Worm (Caenorhabditis elegans) whole organism, L4 larva: ENCODE data around the gene ZC443.4.

Experiments
- F49E8.2 ChIP-seq: sonication (generic microtip); optimal IDR thresholded peaks from 2 replicates; lab custom pipeline; 2016; ENCODE audit warnings: missing compliant biosample characterization, mild to moderate bottlenecking, missing genetic modification characterization, borderline replicate concordance
- R02D3.7 ChIP-seq: fragments of 150-350 bp; sonication (generic microtip); optimal IDR thresholded peaks from 3 replicates; lab custom pipeline; 2014; ENCODE audit warnings: missing biosample characterization, missing genetic modification characterization
- T20F7.1 ChIP-seq: fragments of 200-800 bp; sonication (Bioruptor generic); optimal IDR thresholded peaks from 2 replicates; lab custom pipeline; 2018; ENCODE audit warnings: mild to moderate bottlenecking, missing genetic modification characterization, missing compliant biosample characterization
- Y48G9A.11 ChIP-seq: fragments of 200-800 bp; sonication (Bioruptor generic); IDR thresholded peaks from 2 replicates; pipeline ENCODE4 v1.3.6; 2022; ENCODE audit warnings: missing genetic modification reagents, missing genetic modification characterization, missing compliant biosample characterization
- aha-1 ChIP-seq: fragments of 150-350 bp; peaks from one replicate; lab custom pipeline; 2014; ENCODE audit warnings: missing biosample characterization, missing genetic modification characterization
- arid-1 ChIP-seq: fragments of 200-800 bp; sonication (Bioruptor generic); conservative IDR thresholded peaks from 2 replicates; pipeline ENCODE4 v1.3.6; 2022; ENCODE audit warnings: missing genetic modification reagents, missing genetic modification characterization, missing compliant biosample characterization
- ceh-28 ChIP-seq: fragments of 150-350 bp; optimal IDR thresholded peaks from 2 replicates; lab custom pipeline; 2014; ENCODE audit warnings: missing biosample characterization, missing genetic modification reagents, missing genetic modification characterization
- ceh-32 ChIP-seq: sonication (generic microtip); optimal IDR thresholded peaks from 2 replicates; lab custom pipeline; 2016; ENCODE audit warnings: mild to moderate bottlenecking, missing genetic modification characterization, missing compliant biosample characterization; ENCODE audit not compliant: poor library complexity
- ceh-62 ChIP-seq: sonication (generic microtip); optimal IDR thresholded peaks from 2 replicates; lab custom pipeline; 2017; ENCODE audit warnings: missing biosample characterization, missing genetic modification characterization
- ceh-82 ChIP-seq: sonication (generic microtip); optimal IDR thresholded peaks from 2 replicates; lab custom pipeline; 2017; ENCODE audit warnings: missing biosample characterization, missing genetic modification characterization
- ces-1 ChIP-seq: fragments of 150-350 bp; sonication (generic microtip); optimal IDR thresholded peaks from 4 replicates; lab custom pipeline; 2014; ENCODE audit warnings: missing biosample characterization, missing genetic modification reagents, missing genetic modification characterization
- daf-12 ChIP-seq: fragments of 150-350 bp; optimal IDR thresholded peaks from 2 replicates; lab custom pipeline; 2014; ENCODE audit warnings: missing biosample characterization, missing genetic modification reagents, missing genetic modification characterization
- daf-16 ChIP-seq, 3 experiments: sonication (generic microtip); optimal IDR thresholded peaks; 2 replicates each; lab custom pipeline; 2016 to 2017; ENCODE audit warnings: missing genetic modification characterization in 3 of 3, missing genetic modification reagents in 3 of 3, mild to moderate bottlenecking in 2 of 3, missing compliant biosample characterization in 2 of 3, missing biosample characterization in 1 of 3, moderate library complexity in 1 of 3
- dmd-6 ChIP-seq: fragments of 200-800 bp; sonication (Bioruptor generic); IDR thresholded peaks from 2 replicates; pipeline ENCODE4 v1.3.6; 2022; ENCODE audit warnings: missing genetic modification reagents, missing genetic modification characterization, missing compliant biosample characterization
- dmd-9 ChIP-seq: fragments of 200-800 bp; sonication (Bioruptor generic); IDR thresholded peaks from 2 replicates; pipeline ENCODE4 v1.3.6; 2022; ENCODE audit warnings: missing genetic modification reagents, missing genetic modification characterization, missing compliant biosample characterization
- dve-1 ChIP-seq: sonication (generic microtip); optimal IDR thresholded peaks from 2 replicates; lab custom pipeline; 2017; ENCODE audit warnings: antibody characterized with exemption, mild to moderate bottlenecking, missing genetic modification characterization, missing compliant biosample characterization; ENCODE audit not compliant: insufficient read depth
- egl-43 ChIP-seq: fragments of 200-800 bp; sonication (Bioruptor generic); IDR thresholded peaks from 2 replicates; pipeline ENCODE4 v1.3.6; 2022; ENCODE audit warnings: missing genetic modification reagents, missing genetic modification characterization, missing compliant biosample characterization
- gei-8 ChIP-seq: fragments of 200-800 bp; sonication (Bioruptor generic); optimal IDR thresholded peaks from 2 replicates; lab custom pipeline; 2018; ENCODE audit warnings: mild to moderate bottlenecking, missing genetic modification characterization, missing compliant biosample characterization
- hif-1 ChIP-seq, 2 experiments: sonication (generic microtip); optimal IDR thresholded peaks; 2 replicates each; lab custom pipeline; 2016 to 2017; ENCODE audit warnings: missing compliant biosample characterization in 2 of 2, missing genetic modification characterization in 2 of 2, missing genetic modification reagents in 2 of 2, missing genotype in 2 of 2, mild to moderate bottlenecking in 1 of 2
- hlh-11 ChIP-seq: fragments of 200-800 bp; sonication (Bioruptor generic); optimal IDR thresholded peaks from 2 replicates; lab custom pipeline; 2018; ENCODE audit warnings: mild to moderate bottlenecking, missing genetic modification characterization, missing compliant biosample characterization
- hlh-30 ChIP-seq: sonication (generic microtip); optimal IDR thresholded peaks from 2 replicates; lab custom pipeline; 2017; ENCODE audit warnings: antibody characterized with exemption, mild to moderate bottlenecking, missing genetic modification characterization, missing compliant biosample characterization; ENCODE audit not compliant: insufficient read depth
- hmg-1.1 ChIP-seq: fragments of 200-800 bp; sonication (Bioruptor generic); IDR thresholded peaks from 2 replicates; pipeline ENCODE4 v1.3.6; 2022; ENCODE audit warnings: missing genetic modification reagents, missing genetic modification characterization, missing compliant biosample characterization
- jun-1 ChIP-seq: fragments of 150-350 bp; optimal IDR thresholded peaks from 2 replicates; lab custom pipeline; 2014; ENCODE audit warnings: missing biosample characterization, missing genetic modification reagents, missing genetic modification characterization
- lim-7 ChIP-seq: fragments of 200-800 bp; sonication (Bioruptor generic); IDR thresholded peaks from 2 replicates; pipeline ENCODE4 v1.3.6; 2022; ENCODE audit warnings: missing genetic modification characterization, missing compliant biosample characterization
- lin-15B ChIP-seq: fragments of 150-350 bp; sonication (generic microtip); optimal IDR thresholded peaks from 3 replicates; lab custom pipeline; 2014; ENCODE audit warnings: missing biosample characterization, missing genetic modification characterization
- lsy-2 ChIP-seq, 2 experiments: fragments of 150-350 bp in 1 of 2; sonication (generic microtip) in 1 of 2; optimal IDR thresholded peaks; 2 replicates each; lab custom pipeline; 2014 to 2017; ENCODE audit warnings: missing biosample characterization in 2 of 2, missing genetic modification characterization in 2 of 2
- mdl-1 ChIP-seq, 2 experiments: fragments of 150-350 bp in 1 of 2; sonication (generic microtip) in 1 of 2; optimal IDR thresholded peaks; 2 replicates each; lab custom pipeline; 2014 to 2017; ENCODE audit warnings: missing biosample characterization in 2 of 2, missing genetic modification characterization in 2 of 2
- mep-1 ChIP-seq: fragments of 150-350 bp; sonication (generic microtip); optimal IDR thresholded peaks from 3 replicates; lab custom pipeline; 2014; ENCODE audit warnings: missing biosample characterization, missing genetic modification characterization
- mes-2 ChIP-seq: sonication (generic microtip); optimal IDR thresholded peaks from 2 replicates; lab custom pipeline; 2016; ENCODE audit warnings: missing genotype, mild to moderate bottlenecking, missing genetic modification characterization, missing compliant biosample characterization; ENCODE audit not compliant: poor library complexity, severe bottlenecking
- mxl-2 ChIP-seq: fragments of 200-800 bp; sonication (Bioruptor generic); conservative IDR thresholded peaks from 2 replicates; pipeline ENCODE4 v1.3.6; 2022; ENCODE audit warnings: missing genetic modification reagents, missing genetic modification characterization, missing compliant biosample characterization
- mxl-3 ChIP-seq: fragments of 200-800 bp; sonication (Bioruptor generic); optimal IDR thresholded peaks from 2 replicates; lab custom pipeline; 2018; ENCODE audit warnings: mild to moderate bottlenecking, missing genetic modification characterization, missing compliant biosample characterization
- nhr-28 ChIP-seq: fragments of 150-350 bp; optimal IDR thresholded peaks from 2 replicates; lab custom pipeline; 2014; ENCODE audit warnings: missing biosample characterization, missing genetic modification characterization
- nhr-41 ChIP-seq: fragments of 200-800 bp; sonication (Bioruptor generic); IDR thresholded peaks from 2 replicates; pipeline ENCODE4 v1.3.6; 2022; ENCODE audit warnings: missing genetic modification reagents, missing genetic modification characterization, missing compliant biosample characterization
- nhr-48 ChIP-seq: sonication (generic microtip); optimal IDR thresholded peaks from 2 replicates; lab custom pipeline; 2016; ENCODE audit warnings: mild to moderate bottlenecking, missing genetic modification characterization, missing compliant biosample characterization
- nhr-6 ChIP-seq: fragments of 150-350 bp; optimal IDR thresholded peaks from 2 replicates; lab custom pipeline; 2014; ENCODE audit warnings: missing biosample characterization, missing genetic modification characterization
- php-3 ChIP-seq: fragments of 200-800 bp; sonication (Bioruptor generic); IDR thresholded peaks from 2 replicates; pipeline ENCODE4 v1.3.6; 2022; ENCODE audit warnings: missing genetic modification reagents, missing genetic modification characterization, missing compliant biosample characterization
- pqm-1 ChIP-seq: sonication (generic microtip); optimal IDR thresholded peaks from 2 replicates; lab custom pipeline; 2017; ENCODE audit warnings: missing biosample characterization, missing genetic modification characterization
- sdz-12 ChIP-seq: fragments of 200-800 bp; sonication (Bioruptor generic); optimal IDR thresholded peaks from 2 replicates; lab custom pipeline; 2018; ENCODE audit warnings: mild to moderate bottlenecking, missing genetic modification characterization, missing compliant biosample characterization
- snpc-1.2 ChIP-seq: fragments of 200-800 bp; sonication (Bioruptor generic); IDR thresholded peaks from 2 replicates; pipeline ENCODE4 v1.3.6; 2022; ENCODE audit warnings: missing genetic modification reagents, missing genetic modification characterization, missing compliant biosample characterization
- snpc-4 ChIP-seq: fragments of 150-350 bp; optimal IDR thresholded peaks from 2 replicates; lab custom pipeline; 2014; ENCODE audit warnings: missing biosample characterization, missing genetic modification characterization
- tag-97 ChIP-seq: fragments of 200-800 bp; sonication (Bioruptor generic); IDR thresholded peaks from 2 replicates; pipeline ENCODE4 v1.3.6; 2022; ENCODE audit warnings: missing genetic modification characterization, missing compliant biosample characterization
- unc-62 ChIP-seq, 3 experiments: fragments of 150-350 bp in 1 of 3; sonication (generic microtip); optimal IDR thresholded peaks in 2 of 3; peaks in 1 of 3; 1 replicate in 1 of 3; 2 replicates in 2 of 3; lab custom pipeline; 2014 to 2017; ENCODE audit warnings: missing biosample characterization in 3 of 3, missing genetic modification characterization in 3 of 3, missing genetic modification reagents in 3 of 3, missing genotype in 1 of 3
- zag-1 ChIP-seq: fragments of 150-350 bp; optimal IDR thresholded peaks from 2 replicates; lab custom pipeline; 2014; ENCODE audit warnings: missing biosample characterization, missing genetic modification characterization
- zfp-2 ChIP-seq: sonication (generic microtip); optimal IDR thresholded peaks from 2 replicates; lab custom pipeline; 2016; ENCODE audit warnings: mild to moderate bottlenecking, missing genetic modification characterization, missing compliant biosample characterization
- zip-11 ChIP-seq: fragments of 200-800 bp; sonication (Bioruptor generic); IDR thresholded peaks from 2 replicates; pipeline ENCODE4 v1.3.6; 2022; ENCODE audit warnings: missing genetic modification characterization, missing compliant biosample characterization
- zip-2 ChIP-seq: fragments of 150-350 bp; optimal IDR thresholded peaks from 2 replicates; lab custom pipeline; 2014; ENCODE audit warnings: missing biosample characterization, missing genetic modification characterization
- ztf-7 ChIP-seq: fragments of 150-350 bp; optimal IDR thresholded peaks from 2 replicates; lab custom pipeline; 2014; ENCODE audit warnings: missing biosample characterization, missing genetic modification characterization

The ZC443.4 gene

ce11 chrV:12852355-12852754 lies 32.7 kb upstream of the ZC443.4 start:
- TF ChIP-seq snpc-4 (tag; lab: Kevin White, UChicago) (no peak), hlh-30 (tag; lab: Kevin White, UChicago) (no peak), dmd-6 (peak; percentile 36; the same call in 1 of the 2 replicates), nhr-28 (tag; lab: Kevin White, UChicago) (peak; percentile 74), dmd-9 (GFP tag; lab: Robert Waterston, UW) (no peak), pqm-1 (peak; percentile 42), gei-8 (GFP tag; lab: Kevin White, UChicago) (no peak), nhr-6 (tag; lab: Kevin White, UChicago) (peak; percentile 96), daf-16 (GFP tag; optimal IDR thresholded peaks at IDR 0.05; lab: Kevin White, UChicago) (no peak), daf-16 (tag; optimal IDR thresholded peaks at IDR 0.05; lab: Kevin White, UChicago) (peak; percentile 66)

DNA sequence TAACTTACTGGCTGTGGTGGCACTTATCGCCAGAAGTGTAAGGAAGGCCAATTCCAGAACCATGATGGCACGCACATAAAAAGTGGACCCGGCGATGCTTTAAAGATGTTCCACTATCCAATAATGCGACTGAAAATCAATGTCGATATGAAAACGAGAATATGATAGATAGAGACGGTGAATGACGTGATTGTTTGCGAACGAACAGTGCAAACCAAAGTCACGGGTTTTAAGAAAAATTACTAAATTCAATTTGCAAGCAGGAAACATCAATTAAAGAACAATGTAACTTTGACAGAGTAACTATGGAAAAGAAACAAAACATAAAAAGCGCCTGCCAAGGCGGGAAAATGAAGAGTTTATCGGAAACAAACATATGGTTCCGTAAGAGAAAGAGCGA lies 30.1 kb upstream of the ZC443.4 start, which contains the start of gene C44H9.5:
TSS of gene C44H9.5 (minus strand) at position 129 of the 400 bp plus-strand sequence.
- TF ChIP-seq hif-1 (tag; optimal IDR thresholded peaks at IDR 0.05; lab: Kevin White, UChicago) (no peak), ceh-82 (tag; lab: Kevin White, UChicago) (no peak), ces-1 (GFP tag; lab: Kevin White, UChicago) (no peak), zip-2 (tag; lab: Kevin White, UChicago) (no peak), gei-8 (GFP tag; lab: Kevin White, UChicago) (no peak), mxl-2 (GFP tag; lab: Robert Waterston, UW) (no peak), lim-7 (GFP tag; lab: Robert Waterston, UW) (no peak), lin-15B (no peak), ztf-7 (tag; lab: Kevin White, UChicago) (no peak), ceh-32 (no peak), zip-11 (GFP tag; lab: Robert Waterston, UW) (no peak), nhr-41 (GFP tag; lab: Robert Waterston, UW) (no peak), daf-12 (no peak), daf-16 (GFP tag; optimal IDR thresholded peaks at IDR 0.05; lab: Kevin White, UChicago) (no peak), daf-16 (tag; optimal IDR thresholded peaks at IDR 0.05; lab: Kevin White, UChicago) (peak; percentile 29), mxl-3 (GFP tag; lab: Kevin White, UChicago) (no peak), mdl-1 (tag; optimal IDR thresholded peaks at IDR 0.05; lab: Kevin White, UChicago) (no peak), T20F7.1 (GFP tag; lab: Kevin White, UChicago) (no peak), aha-1 (tag; lab: Kevin White, UChicago) (peak; percentile 9), Y48G9A.11 (GFP tag; lab: Robert Waterston, UW) (no peak), mes-2 (tag; lab: Kevin White, UChicago) (no peak), pqm-1 (peak; percentile 13), ceh-28 (no peak), sdz-12 (GFP tag; lab: Kevin White, UChicago) (no peak), tag-97 (GFP tag; lab: Robert Waterston, UW) (no peak), zag-1 (tag; lab: Kevin White, UChicago) (no peak), nhr-6 (tag; lab: Kevin White, UChicago) (peak; percentile 8), dve-1 (tag; lab: Kevin White, UChicago) (peak; percentile 14), mep-1 (no peak), snpc-1.2 (GFP tag; lab: Robert Waterston, UW) (no peak), ceh-62 (no peak), lsy-2 (tag; optimal IDR thresholded peaks at IDR 0.05; lab: Kevin White, UChicago) (no peak), snpc-4 (tag; lab: Kevin White, UChicago) (no peak), hmg-1.1 (GFP tag; lab: Robert Waterston, UW) (no peak), R02D3.7 (tag; lab: Kevin White, UChicago) (no peak), F49E8.2 (tag; lab: Kevin White, UChicago) (no peak), unc-62 (GFP tag; optimal IDR thresholded peaks at IDR 0.05 in 1 of 2; lab: Kevin White, UChicago) (peak in 1 of 2 experiments; percentile 19), unc-62 (tag; optimal IDR thresholded peaks at IDR 0.05; lab: Kevin White, UChicago) (no peak), zfp-2 (tag; lab: Kevin White, UChicago) (no peak), hlh-11 (tag; lab: Kevin White, UChicago) (peak; percentile 3), jun-1 (no peak), nhr-48 (tag; lab: Kevin White, UChicago) (no peak), dmd-6 (peak; percentile 55; the same call in 1 of the 2 replicates), arid-1 (GFP tag; lab: Robert Waterston, UW) (no peak), egl-43 (no peak), php-3 (GFP tag; lab: Robert Waterston, UW) (no peak)
